Fruit fly (Drosophila melanogaster) whole organism, prepupa: ENCODE results near the gene Ptip.

Source experiments
- Blimp-1 ChIP-seq: fragments of 200-800 bp; sonication (Bioruptor generic); optimal IDR thresholded peaks from 3 replicates; lab custom pipeline; 2017; ENCODE audit warnings: missing biosample characterization, missing genetic modification characterization, mild to moderate bottlenecking, moderate library complexity, missing genetic modification reagents
- CG31627 ChIP-seq: fragments of 200-800 bp; sonication (Bioruptor generic); optimal IDR thresholded peaks from 3 replicates; lab custom pipeline; 2016; ENCODE audit warnings: missing biosample characterization, missing genetic modification characterization
- CG6163 ChIP-seq: fragments of 200-800 bp; sonication (Bioruptor generic); IDR thresholded peaks from 3 replicates; pipeline ENCODE4 v1.3.6; 2022; ENCODE audit warnings: missing biosample characterization, missing genetic modification characterization
- CG6276 ChIP-seq: fragments of 200-800 bp; sonication (Bioruptor generic); optimal IDR thresholded peaks from 2 replicates; lab custom pipeline; 2017; ENCODE audit warnings: missing biosample characterization, mild to moderate bottlenecking, missing genetic modification characterization
- CG6854 ChIP-seq: fragments of 200-800 bp; sonication (Bioruptor generic); optimal IDR thresholded peaks from 2 replicates; lab custom pipeline; 2017; ENCODE audit warnings: missing biosample characterization, mild to moderate bottlenecking, missing genetic modification characterization
- CG8319 ChIP-seq: fragments of 200-800 bp; sonication (Bioruptor generic); optimal IDR thresholded peaks from 3 replicates; lab custom pipeline; 2016; ENCODE audit warnings: missing biosample characterization, missing genetic modification characterization
- Gug ChIP-seq: fragments of 200-800 bp; sonication (Bioruptor generic); IDR thresholded peaks from 2 replicates; pipeline ENCODE4 v1.3.6; 2022; ENCODE audit warnings: missing biosample characterization, missing genetic modification characterization
- Hr38 ChIP-seq: sonication (Bioruptor generic); optimal IDR thresholded peaks from 2 replicates; lab custom pipeline; 2016; ENCODE audit warnings: missing biosample characterization, missing genetic modification characterization
- Hr39 ChIP-seq: fragments of 200-800 bp; sonication (Bioruptor generic); optimal IDR thresholded peaks from 2 replicates; lab custom pipeline; 2016; ENCODE audit warnings: missing biosample characterization, missing genetic modification characterization
- Sox14 ChIP-seq: fragments of 200-800 bp; sonication (Bioruptor generic); optimal IDR thresholded peaks from 3 replicates; lab custom pipeline; 2016; ENCODE audit warnings: missing biosample characterization, missing genetic modification characterization
- Sox15 ChIP-seq: fragments of 200-800 bp; sonication (Bioruptor generic); optimal IDR thresholded peaks from 3 replicates; lab custom pipeline; 2016; ENCODE audit warnings: missing biosample characterization, missing genetic modification characterization
- net ChIP-seq: fragments of 200-800 bp; sonication (Bioruptor generic); optimal IDR thresholded peaks from 3 replicates; lab custom pipeline; 2016; ENCODE audit warnings: missing biosample characterization, missing genetic modification characterization
- svp ChIP-seq: fragments of 200-800 bp; sonication (Bioruptor generic); peaks from one replicate; lab custom pipeline; 2016; ENCODE audit warnings: missing biosample characterization, missing genetic modification characterization

DNA sequence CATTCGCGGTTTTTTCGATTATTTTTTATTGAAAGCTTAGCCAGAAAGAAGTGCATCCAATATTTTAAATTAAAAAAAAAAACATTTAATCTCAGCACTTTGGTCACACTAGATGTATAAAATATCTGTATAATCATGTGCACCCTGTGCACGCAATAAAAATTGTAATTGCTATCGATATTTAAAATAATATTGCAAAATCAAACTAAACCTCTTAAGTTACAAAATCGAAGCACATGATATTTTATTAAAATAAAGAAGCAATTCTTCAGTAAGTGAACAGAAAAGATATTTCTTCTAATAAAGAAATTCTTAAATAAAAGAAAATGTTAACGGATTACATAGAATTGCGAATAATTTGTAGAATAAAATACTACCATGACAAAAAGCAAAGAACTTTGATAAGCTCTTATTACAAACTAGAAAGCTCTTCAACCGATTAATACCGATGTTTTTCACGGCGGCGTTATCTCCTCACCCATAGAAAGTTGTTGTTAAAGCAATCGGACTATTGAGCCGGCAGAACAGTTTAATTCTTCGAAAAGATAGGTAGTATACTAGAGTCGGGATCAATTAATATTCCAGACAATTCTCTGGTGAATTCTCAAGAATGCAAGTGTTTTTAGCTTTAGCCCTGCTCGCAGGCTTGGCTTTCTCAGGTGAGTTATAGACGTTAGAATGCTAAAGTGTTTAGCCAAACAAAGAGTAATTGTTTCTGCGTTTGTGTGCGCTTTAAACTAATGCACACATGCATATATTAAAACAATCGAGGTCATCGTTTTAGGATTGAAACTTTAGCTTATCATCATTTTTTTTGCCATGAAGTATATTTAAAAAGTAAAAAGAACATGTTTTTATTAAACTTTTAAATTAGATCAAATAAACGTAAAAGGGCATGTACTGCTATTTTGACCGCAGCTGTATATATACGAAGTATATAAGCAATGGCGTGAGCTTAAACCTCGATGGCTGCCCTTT lies 34.9 kb downstream of the Ptip start, which contains the start of gene CtsK1:
- no peak for TF ChIP-seq CG6276 (GFP tag; lab: Kevin White, UChicago)
- no peak for TF ChIP-seq svp
- TF ChIP-seq net (GFP tag; lab: Kevin White, UChicago), result peak; percentile 56
- no peak for TF ChIP-seq CG8319 (GFP tag; lab: Kevin White, UChicago)
- TF ChIP-seq CG31627 (GFP tag; lab: Kevin White, UChicago), result peak; percentile 38
- TF ChIP-seq Blimp-1, result no peak
- peak; percentile 68 for TF ChIP-seq Gug
- no peak for TF ChIP-seq CG6854 (GFP tag; lab: Kevin White, UChicago)
- peak; percentile 49 for TF ChIP-seq Sox14
- peak; percentile 50 for TF ChIP-seq Hr39 (GFP tag; lab: Kevin White, UChicago)
- peak; percentile 78 for TF ChIP-seq CG6163 (GFP tag; lab: Robert Waterston, UW)
- TF ChIP-seq Hr38 (GFP tag; lab: Kevin White, UChicago), result no peak
- no peak for TF ChIP-seq Sox15 (GFP tag; lab: Kevin White, UChicago)
